In genomic region chr3L:14625568-14625996, dm6 we compare ENCODE assay signal across 2 fruit fly cellular contexts.
A peak's percentile ranks its signal among the peaks of the same experiment; 100 is the strongest.
TF ChIP-seq lines count a peak whose summit lies in the region.

No protein-coding gene starts in this region.

- no peak for TF ChIP-seq CTCF in whole organism, embryonic (GFP tag; optimal IDR thresholded peaks at IDR 0.05; lab: Kevin White, UChicago)

TF ChIP-seq in whole organism, embryonic, 481 proteins besides CTCF, POLR2A, EP300 and RAD21 (continues in another document):
- TF ChIP-seq ara (GFP tag; IDR thresholded peaks at IDR 0.05; lab: Robert Waterston, UW) (no peak), fd3F (GFP tag; optimal IDR thresholded peaks at IDR 0.05; lab: Kevin White, UChicago) (no peak), Antp (GFP tag; optimal IDR thresholded peaks at IDR 0.05; lab: Kevin White, UChicago) (no peak), bsh (GFP tag; optimal IDR thresholded peaks at IDR 0.05; lab: Kevin White, UChicago) (no peak), CG2199 (GFP tag; IDR thresholded peaks at IDR 0.05; lab: Robert Waterston, UW) (peak; percentile 86), Drgx (GFP tag; IDR thresholded peaks at IDR 0.05; lab: Robert Waterston, UW) (no peak), Doc2 (GFP tag; IDR thresholded peaks at IDR 0.05; lab: Robert Waterston, UW) (no peak), Dp (GFP tag; optimal IDR thresholded peaks at IDR 0.05; lab: Kevin White, UChicago) (no peak), Ssrp (tag; optimal IDR thresholded peaks at IDR 0.05; lab: Kevin White, UChicago) (no peak), Bgb (GFP tag; IDR thresholded peaks at IDR 0.05; lab: Robert Waterston, UW; ENCODE audit: partially characterized antibody) (no peak), br (optimal IDR thresholded peaks at IDR 0.05; lab: Kevin White, UChicago) (no peak), CG8944 (GFP tag; optimal IDR thresholded peaks at IDR 0.05; lab: Kevin White, UChicago) (no peak), ttk (GFP tag; IDR thresholded peaks at IDR 0.05; lab: Robert Waterston, UW) (no peak; the same call in 1 of the 2 replicates), CG3281 (GFP tag; optimal IDR thresholded peaks at IDR 0.05; lab: Kevin White, UChicago) (no peak), Myb (GFP tag; optimal IDR thresholded peaks at IDR 0.05; lab: Kevin White, UChicago) (no peak), CG16779 (GFP tag; IDR thresholded peaks at IDR 0.05; lab: Robert Waterston, UW) (no peak), NFAT (GFP tag; IDR thresholded peaks at IDR 0.05; lab: Robert Waterston, UW) (no peak), repo (GFP tag; optimal IDR thresholded peaks at IDR 0.05; lab: Kevin White, UChicago) (no peak), Ets65A (GFP tag; lab: Kevin White, UChicago) (no peak), CG14441 (GFP tag; IDR thresholded peaks at IDR 0.05; lab: Robert Waterston, UW) (no peak), HLH54F (GFP tag; optimal IDR thresholded peaks at IDR 0.05; lab: Kevin White, UChicago) (no peak), CG7271 (tag; optimal IDR thresholded peaks at IDR 0.05; lab: Kevin White, UChicago) (no peak), ranshi (GFP tag; IDR thresholded peaks at IDR 0.05; lab: Robert Waterston, UW) (no peak), salm (tag; optimal IDR thresholded peaks at IDR 0.05; lab: Kevin White, UChicago) (no peak), BtbVII (GFP tag; optimal IDR thresholded peaks at IDR 0.05; lab: Kevin White, UChicago) (no peak), CG2712 (tag; optimal IDR thresholded peaks at IDR 0.05; lab: Kevin White, UChicago) (no peak), CG14860 (GFP tag; IDR thresholded peaks at IDR 0.05; lab: Robert Waterston, UW; ENCODE audit: partially characterized antibody) (no peak), sqz (GFP tag; optimal IDR thresholded peaks at IDR 0.05; lab: Kevin White, UChicago) (peak; percentile 63), Atf-2 (GFP tag; optimal IDR thresholded peaks at IDR 0.05; lab: Kevin White, UChicago) (no peak), pros (GFP tag; optimal IDR thresholded peaks at IDR 0.05; lab: Kevin White, UChicago) (peak; percentile 55), Awh (GFP tag; IDR thresholded peaks at IDR 0.05; lab: Robert Waterston, UW) (peak; percentile 87), chinmo (GFP tag; IDR thresholded peaks at IDR 0.05; lab: Robert Waterston, UW; ENCODE audit: partially characterized antibody) (no peak), Blimp-1 (GFP tag; optimal IDR thresholded peaks at IDR 0.05; lab: Kevin White, UChicago) (peak; percentile 99), dpn (GFP tag; optimal IDR thresholded peaks at IDR 0.05; lab: Kevin White, UChicago) (no peak), otp (GFP tag; IDR thresholded peaks at IDR 0.05; lab: Robert Waterston, UW) (peak; percentile 90; the same call in 2 of the 3 replicates), Camta (GFP tag; optimal IDR thresholded peaks at IDR 0.05; lab: Kevin White, UChicago) (no peak), ato (GFP tag; IDR thresholded peaks at IDR 0.05; lab: Robert Waterston, UW; ENCODE audit: partially characterized antibody) (no peak), da (GFP tag; optimal IDR thresholded peaks at IDR 0.05; lab: Kevin White, UChicago) (no peak), CG32532 (GFP tag; IDR thresholded peaks at IDR 0.05; lab: Robert Waterston, UW) (0 out of 2 replicates have a peak, but pooled peaks have one; percentile 24), CG2116 (GFP tag; optimal IDR thresholded peaks at IDR 0.05; lab: Kevin White, UChicago) (no peak), p53 (GFP tag; optimal IDR thresholded peaks at IDR 0.05; lab: Kevin White, UChicago) (no peak), CG14667 (GFP tag; IDR thresholded peaks at IDR 0.05; lab: Robert Waterston, UW) (no peak), nerfin-2 (GFP tag; IDR thresholded peaks at IDR 0.05; lab: Robert Waterston, UW; ENCODE audit: partially characterized antibody) (no peak), Med (GFP tag; lab: Kevin White, UChicago) (peak; percentile 8), CG15696 (tag; optimal IDR thresholded peaks at IDR 0.05; lab: Kevin White, UChicago) (peak; percentile 11), HLHmδ (GFP tag; optimal IDR thresholded peaks at IDR 0.05; lab: Kevin White, UChicago) (no peak), CG9437 (GFP tag; optimal IDR thresholded peaks at IDR 0.05; lab: Kevin White, UChicago) (no peak), chm (GFP tag; IDR thresholded peaks at IDR 0.05; lab: Robert Waterston, UW) (no peak)

TF ChIP-seq in whole organism, prepupa, 60 proteins besides CTCF, POLR2A, EP300 and RAD21:
- TF ChIP-seq CG6854 (GFP tag; optimal IDR thresholded peaks at IDR 0.05; lab: Kevin White, UChicago) (no peak), Blimp-1 (GFP tag; optimal IDR thresholded peaks at IDR 0.05; lab: Kevin White, UChicago) (peak; percentile 36)
TF ChIP-seq in whole organism, prepupa: peak in this region for 1.

Comparison
In these comparisons a context has a peak if more than half of its experiments do, and no peak if none do; other contexts are left out.
1. Of the 7 proteins assayed by ChIP-seq in both whole organism, embryonic and whole organism, prepupa: peak only in whole organism, embryonic: none; only in whole organism, prepupa: none; in both: Blimp-1; in neither: 6.